Worm (Caenorhabditis elegans) whole organism, late embryonic: ENCODE results near the gene R04D3.3.

Experiments used
- C38D4.7 ChIP-seq: fragments of 200-800 bp; sonication (Bioruptor generic); optimal IDR thresholded peaks from 2 replicates; lab custom pipeline; 2018; ENCODE audit warnings: mild to moderate bottlenecking, missing genetic modification characterization, moderate library complexity, missing compliant biosample characterization
- ceh-19 ChIP-seq: fragments of 200-800 bp; sonication (Bioruptor generic); optimal IDR thresholded peaks from 2 replicates; lab custom pipeline; 2018; ENCODE audit warnings: mild to moderate bottlenecking, missing genetic modification characterization, missing compliant biosample characterization
- dve-1 ChIP-seq: sonication (generic microtip); optimal IDR thresholded peaks from 2 replicates; lab custom pipeline; 2017; ENCODE audit warnings: antibody characterized with exemption, mild to moderate bottlenecking, missing genetic modification characterization, missing compliant biosample characterization
- hlh-30 ChIP-seq: sonication (generic microtip); optimal IDR thresholded peaks from 2 replicates; lab custom pipeline; 2017; ENCODE audit warnings: antibody characterized with exemption, missing genetic modification characterization, missing compliant biosample characterization; ENCODE audit not compliant: insufficient read depth
- pax-1 ChIP-seq: fragments of 150-350 bp; optimal IDR thresholded peaks from 2 replicates; lab custom pipeline; 2014; ENCODE audit warnings: missing biosample characterization, missing genetic modification characterization
- pha-4 ChIP-seq: fragments of 150-350 bp; optimal IDR thresholded peaks from 2 replicates; lab custom pipeline; 2018; ENCODE audit warnings: missing biosample characterization, missing genetic modification reagents, missing genetic modification characterization

- TF ChIP-seq pax-1 (no peak), dve-1 (tag; lab: Kevin White, UChicago) (no peak), pha-4 (tag; lab: Kevin White, UChicago) (no peak), hlh-30 (no peak), ceh-19 (GFP tag; lab: Kevin White, UChicago) (no peak), C38D4.7 (GFP tag; lab: Kevin White, UChicago) (no peak)
Measured at ce11 chrX:13293023-13293422, 2.6 kb upstream of the R04D3.3 start.
